Worm (Caenorhabditis elegans) whole organism, L4 larva: Measurements from ENCODE around the gene ZC477.3.

Experiments used
- D1046.2 ChIP-seq: fragments of 200-800 bp; sonication (Bioruptor generic); IDR thresholded peaks from 2 replicates; pipeline ENCODE4 v1.3.6; 2022; ENCODE audit warnings: missing genetic modification characterization, missing compliant biosample characterization
- F44E2.7 ChIP-seq: fragments of 200-800 bp; sonication (Bioruptor generic); IDR thresholded peaks from 2 replicates; pipeline ENCODE4 v2.1.2; 2022; ENCODE audit warnings: missing genetic modification characterization, missing compliant biosample characterization
- R02D3.7 ChIP-seq: fragments of 150-350 bp; sonication (generic microtip); optimal IDR thresholded peaks from 3 replicates; lab custom pipeline; 2014; ENCODE audit warnings: missing biosample characterization, missing genetic modification characterization
- T26A8.4 ChIP-seq: fragments of 200-800 bp; sonication (Bioruptor generic); IDR thresholded peaks from 2 replicates; pipeline ENCODE4 v1.3.6; 2022; ENCODE audit warnings: missing genetic modification characterization, missing compliant biosample characterization
- Y48G9A.11 ChIP-seq: fragments of 200-800 bp; sonication (Bioruptor generic); IDR thresholded peaks from 2 replicates; pipeline ENCODE4 v1.3.6; 2022; ENCODE audit warnings: missing genetic modification reagents, missing genetic modification characterization, missing compliant biosample characterization
- aly-2 ChIP-seq: sonication (generic microtip); optimal IDR thresholded peaks from 2 replicates; lab custom pipeline; 2018; ENCODE audit warnings: missing biosample characterization, missing genetic modification characterization
- attf-4 ChIP-seq: sonication (generic microtip); optimal IDR thresholded peaks from 3 replicates; lab custom pipeline; 2017; ENCODE audit warnings: missing biosample characterization, missing genetic modification characterization
- ceh-32 ChIP-seq: sonication (generic microtip); optimal IDR thresholded peaks from 2 replicates; lab custom pipeline; 2016; ENCODE audit warnings: mild to moderate bottlenecking, missing genetic modification characterization, missing compliant biosample characterization; ENCODE audit not compliant: poor library complexity
- ceh-62 ChIP-seq: sonication (generic microtip); optimal IDR thresholded peaks from 2 replicates; lab custom pipeline; 2017; ENCODE audit warnings: missing biosample characterization, missing genetic modification characterization
- ceh-82 ChIP-seq: sonication (generic microtip); optimal IDR thresholded peaks from 2 replicates; lab custom pipeline; 2017; ENCODE audit warnings: missing biosample characterization, missing genetic modification characterization
- ces-1 ChIP-seq: fragments of 150-350 bp; sonication (generic microtip); optimal IDR thresholded peaks from 4 replicates; lab custom pipeline; 2014; ENCODE audit warnings: missing biosample characterization, missing genetic modification reagents, missing genetic modification characterization
- daf-16 ChIP-seq, 3 experiments: sonication (generic microtip); optimal IDR thresholded peaks; 2 replicates each; lab custom pipeline; 2016 to 2017; ENCODE audit warnings: missing genetic modification characterization in 3 of 3, missing genetic modification reagents in 3 of 3, mild to moderate bottlenecking in 2 of 3, missing compliant biosample characterization in 2 of 3, missing biosample characterization in 1 of 3, moderate library complexity in 1 of 3
- egl-27 ChIP-seq: sonication (generic microtip); optimal IDR thresholded peaks from 3 replicates; lab custom pipeline; 2017; ENCODE audit warnings: missing biosample characterization, missing genetic modification reagents, missing genetic modification characterization
- egl-43 ChIP-seq: fragments of 200-800 bp; sonication (Bioruptor generic); IDR thresholded peaks from 2 replicates; pipeline ENCODE4 v1.3.6; 2022; ENCODE audit warnings: missing genetic modification reagents, missing genetic modification characterization, missing compliant biosample characterization
- hlh-30 ChIP-seq: sonication (generic microtip); optimal IDR thresholded peaks from 2 replicates; lab custom pipeline; 2017; ENCODE audit warnings: antibody characterized with exemption, mild to moderate bottlenecking, missing genetic modification characterization, missing compliant biosample characterization; ENCODE audit not compliant: insufficient read depth
- lim-7 ChIP-seq: fragments of 200-800 bp; sonication (Bioruptor generic); IDR thresholded peaks from 2 replicates; pipeline ENCODE4 v1.3.6; 2022; ENCODE audit warnings: missing genetic modification characterization, missing compliant biosample characterization
- lin-29 ChIP-seq: fragments of 200-800 bp; sonication (Bioruptor generic); IDR thresholded peaks from 2 replicates; pipeline ENCODE4 v1.3.6; 2022; ENCODE audit warnings: missing genetic modification reagents, missing genetic modification characterization, missing compliant biosample characterization
- lir-3 ChIP-seq: sonication (generic microtip); optimal IDR thresholded peaks from 2 replicates; lab custom pipeline; 2016; ENCODE audit warnings: mild to moderate bottlenecking, missing genetic modification characterization, missing compliant biosample characterization
- madf-5 ChIP-seq, 2 experiments: fragments of 200-800 bp; sonication (Bioruptor generic); IDR thresholded peaks; 2 replicates each; pipeline ENCODE4 v1.3.6; 2022; ENCODE audit warnings: missing compliant biosample characterization in 2 of 2, missing genetic modification characterization in 2 of 2
- mep-1 ChIP-seq: fragments of 150-350 bp; sonication (generic microtip); optimal IDR thresholded peaks from 3 replicates; lab custom pipeline; 2014; ENCODE audit warnings: missing biosample characterization, missing genetic modification characterization
- mes-2 ChIP-seq: sonication (generic microtip); optimal IDR thresholded peaks from 2 replicates; lab custom pipeline; 2016; ENCODE audit warnings: missing genotype, mild to moderate bottlenecking, missing genetic modification characterization, missing compliant biosample characterization; ENCODE audit not compliant: poor library complexity, severe bottlenecking
- nhr-102 ChIP-seq: sonication (generic microtip); optimal IDR thresholded peaks from 2 replicates; lab custom pipeline; 2016; ENCODE audit warnings: mild to moderate bottlenecking, missing genetic modification characterization, moderate library complexity, missing compliant biosample characterization
- nhr-11 ChIP-seq: fragments of 150-350 bp; optimal IDR thresholded peaks from 2 replicates; lab custom pipeline; 2014; ENCODE audit warnings: missing biosample characterization, missing genetic modification characterization
- nhr-28 ChIP-seq: fragments of 150-350 bp; optimal IDR thresholded peaks from 2 replicates; lab custom pipeline; 2014; ENCODE audit warnings: missing biosample characterization, missing genetic modification characterization
- nhr-41 ChIP-seq: fragments of 200-800 bp; sonication (Bioruptor generic); IDR thresholded peaks from 2 replicates; pipeline ENCODE4 v1.3.6; 2022; ENCODE audit warnings: missing genetic modification reagents, missing genetic modification characterization, missing compliant biosample characterization
- nhr-6 ChIP-seq: fragments of 150-350 bp; optimal IDR thresholded peaks from 2 replicates; lab custom pipeline; 2014; ENCODE audit warnings: missing biosample characterization, missing genetic modification characterization
- pha-4 ChIP-seq, 2 experiments: fragments of 150-350 bp in 1 of 2; fragments of 200-800 bp in 1 of 2; sonication (Bioruptor generic) in 1 of 2; IDR thresholded peaks in 1 of 2; optimal IDR thresholded peaks in 1 of 2; 2 replicates each; pipeline versions ENCODE4 v1.3.6 to Lab custom; 2014 to 2022; ENCODE audit warnings: missing genetic modification characterization in 2 of 2, missing genetic modification reagents in 2 of 2, missing biosample characterization in 1 of 2, missing compliant biosample characterization in 1 of 2
- php-3 ChIP-seq: fragments of 200-800 bp; sonication (Bioruptor generic); IDR thresholded peaks from 2 replicates; pipeline ENCODE4 v1.3.6; 2022; ENCODE audit warnings: missing genetic modification reagents, missing genetic modification characterization, missing compliant biosample characterization
- pqm-1 ChIP-seq: sonication (generic microtip); optimal IDR thresholded peaks from 2 replicates; lab custom pipeline; 2017; ENCODE audit warnings: missing biosample characterization, missing genetic modification characterization
- set-16 ChIP-seq: fragments of 200-800 bp; sonication (Bioruptor generic); IDR thresholded peaks from 2 replicates; pipeline ENCODE4 v1.3.6; 2022; ENCODE audit warnings: missing genetic modification reagents, missing genetic modification characterization, missing compliant biosample characterization
- skn-1 ChIP-seq: fragments of 150-350 bp; optimal IDR thresholded peaks from 2 replicates; lab custom pipeline; 2014; ENCODE audit warnings: missing biosample characterization, missing genetic modification characterization
- zfp-2 ChIP-seq: sonication (generic microtip); optimal IDR thresholded peaks from 2 replicates; lab custom pipeline; 2016; ENCODE audit warnings: mild to moderate bottlenecking, missing genetic modification characterization, missing compliant biosample characterization
- zfp-3 ChIP-seq: fragments of 200-800 bp; sonication (Bioruptor generic); conservative IDR thresholded peaks from 2 replicates; pipeline ENCODE4 v1.3.6; 2022; ENCODE audit warnings: missing genetic modification reagents, missing genetic modification characterization, missing compliant biosample characterization

The ZC477.3 gene

DNA sequence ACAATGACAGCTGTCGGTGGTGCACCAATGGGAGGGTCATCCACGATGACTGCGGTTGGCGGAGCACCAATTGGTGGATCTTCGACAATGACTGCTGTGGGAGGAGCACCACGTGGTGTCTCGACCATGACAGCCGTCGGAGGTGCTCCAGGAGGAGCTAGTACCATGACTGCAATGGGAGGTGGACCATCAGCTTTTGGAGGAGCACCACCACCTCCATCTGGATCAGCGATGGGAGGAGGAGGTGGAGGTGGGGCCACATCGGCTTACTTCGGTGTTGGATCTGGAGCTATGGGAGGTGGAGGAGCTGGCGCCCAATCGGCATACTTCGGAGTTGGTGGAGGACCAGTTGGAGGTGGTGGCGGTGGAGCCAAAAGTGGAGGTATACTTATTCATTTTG lies 9.0 kb downstream of the ZC477.3 start:
- TF ChIP-seq set-16 (peak; percentile 82), egl-43 (GFP tag; lab: Robert Waterston, UW) (0 out of 2 replicates have a peak, but pooled peaks have one; percentile 51)

DNA sequence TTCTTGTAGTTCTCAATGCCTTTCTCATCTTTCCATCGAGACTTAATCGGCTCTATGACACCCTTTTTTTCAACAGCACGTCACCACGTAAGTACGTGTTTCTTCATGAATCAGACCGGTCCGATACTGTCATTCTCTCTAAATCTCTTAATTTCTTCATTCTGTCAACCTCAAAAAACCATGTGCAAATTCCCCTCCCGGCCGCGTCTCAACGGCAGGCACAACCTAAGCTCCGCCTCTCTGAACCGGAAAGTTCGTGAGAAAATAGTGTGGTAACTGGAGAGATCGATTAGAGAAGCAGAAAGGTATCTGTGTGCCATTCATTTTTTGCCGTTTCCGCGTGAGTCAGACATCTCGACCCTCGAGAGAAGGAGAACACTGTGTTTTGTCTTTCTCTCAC lies 11.3 kb downstream of the ZC477.3 start, which contains the start of gene nas-8:
Gene nas-8, plus strand, starts transcription at position 301 of the 400 bp plus-strand sequence.
- TF ChIP-seq aly-2 (tag; lab: Kevin White, UChicago) (no peak), attf-4 (no peak), nhr-41 (GFP tag; lab: Robert Waterston, UW) (no peak), R02D3.7 (no peak), pha-4 (GFP tag; IDR thresholded peaks at IDR 0.05; lab: Robert Waterston, UW) (no peak), pha-4 (tag; optimal IDR thresholded peaks at IDR 0.05; lab: Kevin White, UChicago) (no peak), set-16 (no peak), mes-2 (tag; lab: Kevin White, UChicago) (no peak), ceh-32 (tag; lab: Kevin White, UChicago) (no peak), nhr-102 (tag; lab: Kevin White, UChicago) (no peak), mep-1 (tag; lab: Kevin White, UChicago) (no peak), Y48G9A.11 (GFP tag; lab: Robert Waterston, UW) (no peak), daf-16 (GFP tag; optimal IDR thresholded peaks at IDR 0.05; lab: Kevin White, UChicago) (no peak), daf-16 (tag; optimal IDR thresholded peaks at IDR 0.05; lab: Kevin White, UChicago) (no peak), madf-5 (GFP tag; IDR thresholded peaks at IDR 0.05; lab: Robert Waterston, UW) (no peak), ces-1 (GFP tag; lab: Kevin White, UChicago) (no peak), php-3 (no peak), zfp-3 (GFP tag; lab: Robert Waterston, UW) (no peak), skn-1 (no peak), lir-3 (no peak), ceh-82 (tag; lab: Kevin White, UChicago) (no peak), D1046.2 (GFP tag; lab: Robert Waterston, UW) (no peak)

DNA sequence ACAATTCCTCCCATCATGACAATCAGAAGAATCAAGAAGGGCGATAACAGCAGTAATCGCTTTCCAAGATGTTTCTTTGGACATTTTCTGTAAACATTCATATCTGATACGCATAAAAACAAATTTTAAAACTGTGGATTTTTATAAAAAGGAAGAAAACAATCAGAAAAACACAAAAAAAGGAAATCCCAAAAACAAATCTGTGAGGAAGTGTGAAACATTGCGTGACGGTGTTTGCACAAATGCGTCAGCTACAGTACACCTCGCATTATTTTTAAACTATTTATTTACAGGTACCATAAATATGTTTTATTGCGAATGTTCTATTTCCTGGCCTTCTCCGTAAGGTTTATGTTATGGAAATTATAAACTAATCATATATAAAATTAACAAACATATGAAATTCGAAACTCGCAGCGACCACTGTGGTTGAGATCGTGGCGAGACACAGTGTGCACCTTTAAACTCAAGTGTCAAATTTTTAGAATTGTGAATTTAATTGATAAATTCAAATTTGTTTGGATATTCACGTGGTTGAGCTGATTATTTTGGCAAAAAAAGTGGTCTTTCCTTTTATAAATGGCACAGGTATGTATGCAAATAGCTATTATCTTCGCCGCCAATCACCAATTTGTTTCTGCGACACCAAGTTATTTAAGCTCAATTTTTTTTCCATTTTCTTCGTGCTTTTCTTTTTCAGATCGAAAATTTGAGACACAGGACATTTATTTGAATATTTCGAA lies 18.2 kb downstream of the ZC477.3 start, which contains the start of the genes C34D4.10 and str-48:
Gene C34D4.10, minus strand, starts transcription at position 101 of the 743 bp plus-strand sequence.
Gene str-48, plus strand, starts transcription at position 693 of the 743 bp plus-strand sequence.
- TF ChIP-seq zfp-2 (no peak), pqm-1 (no peak), ceh-62 (no peak), ces-1 (GFP tag; lab: Kevin White, UChicago) (no peak), nhr-11 (tag; lab: Kevin White, UChicago) (no peak), nhr-6 (tag; lab: Kevin White, UChicago) (no peak), egl-27 (no peak), lim-7 (GFP tag; lab: Robert Waterston, UW) (no peak), F44E2.7 (GFP tag; lab: Robert Waterston, UW) (no peak), ceh-32 (tag; lab: Kevin White, UChicago) (no peak), lin-29 (GFP tag; lab: Robert Waterston, UW) (no peak), T26A8.4 (GFP tag; lab: Robert Waterston, UW) (no peak)

DNA sequence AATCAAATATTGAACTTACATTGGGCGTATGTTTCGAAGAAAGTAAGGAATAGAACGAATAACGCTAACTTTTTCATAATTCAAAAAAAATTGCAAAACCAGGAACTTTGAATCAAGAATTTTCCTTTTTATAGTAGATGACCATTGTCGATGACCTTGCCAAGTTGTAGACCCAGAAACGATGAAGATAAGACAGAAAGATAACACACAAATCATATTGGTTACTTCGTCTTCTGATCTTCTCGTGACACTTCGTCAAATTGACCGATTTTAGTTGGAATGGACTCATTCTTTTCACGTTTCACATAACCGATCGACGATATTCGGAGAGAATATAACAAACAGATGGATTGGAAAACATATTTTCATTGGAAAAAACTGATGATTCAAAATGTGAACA lies 28.5 kb downstream of the ZC477.3 start, which contains the start of gene grsp-3:
Gene grsp-3, minus strand, starts transcription at position 149 of the 400 bp plus-strand sequence.
- TF ChIP-seq hlh-30 (tag; lab: Kevin White, UChicago) = peak; percentile 72
- no peak for TF ChIP-seq skn-1
- peak; percentile 46 for TF ChIP-seq nhr-28 (tag; lab: Kevin White, UChicago)
- TF ChIP-seq, all 104 proteins: peak for 2
